Worm (Caenorhabditis elegans) whole organism, L4 larva: ENCODE results near the gene gly-13.

Experiments used
- F44E2.7 ChIP-seq: fragments of 200-800 bp; sonication (Bioruptor generic); IDR thresholded peaks from 2 replicates; pipeline ENCODE4 v2.1.2; 2022; ENCODE audit warnings: missing genetic modification characterization, missing compliant biosample characterization
- T26A8.4 ChIP-seq: fragments of 200-800 bp; sonication (Bioruptor generic); IDR thresholded peaks from 2 replicates; pipeline ENCODE4 v1.3.6; 2022; ENCODE audit warnings: missing genetic modification characterization, missing compliant biosample characterization
- Y48G9A.11 ChIP-seq: fragments of 200-800 bp; sonication (Bioruptor generic); IDR thresholded peaks from 2 replicates; pipeline ENCODE4 v1.3.6; 2022; ENCODE audit warnings: missing genetic modification reagents, missing genetic modification characterization, missing compliant biosample characterization
- Y5F2A.4 ChIP-seq: fragments of 200-800 bp; sonication (Bioruptor generic); optimal IDR thresholded peaks from 2 replicates; lab custom pipeline; 2018; ENCODE audit warnings: mild to moderate bottlenecking, missing genetic modification characterization, missing compliant biosample characterization
- ZK337.2 ChIP-seq: fragments of 200-800 bp; sonication (Bioruptor generic); IDR thresholded peaks from 2 replicates; pipeline ENCODE4 v1.3.6; 2022; ENCODE audit warnings: missing genetic modification reagents, missing genetic modification characterization, missing compliant biosample characterization
- arid-1 ChIP-seq: fragments of 200-800 bp; sonication (Bioruptor generic); conservative IDR thresholded peaks from 2 replicates; pipeline ENCODE4 v1.3.6; 2022; ENCODE audit warnings: missing genetic modification reagents, missing genetic modification characterization, missing compliant biosample characterization
- ceh-28 ChIP-seq: fragments of 150-350 bp; optimal IDR thresholded peaks from 2 replicates; lab custom pipeline; 2014; ENCODE audit warnings: missing biosample characterization, missing genetic modification reagents, missing genetic modification characterization
- ceh-32 ChIP-seq: sonication (generic microtip); optimal IDR thresholded peaks from 2 replicates; lab custom pipeline; 2016; ENCODE audit warnings: mild to moderate bottlenecking, missing genetic modification characterization, missing compliant biosample characterization; ENCODE audit not compliant: poor library complexity
- cey-2 ChIP-seq: sonication (generic microtip); optimal IDR thresholded peaks from 3 replicates; lab custom pipeline; 2017; ENCODE audit warnings: missing genetic modification characterization, mild to moderate bottlenecking, missing compliant biosample characterization, antibody characterized with exemption, borderline replicate concordance; ENCODE audit not compliant: insufficient read depth
- daf-16 ChIP-seq, 3 experiments: sonication (generic microtip); optimal IDR thresholded peaks; 2 replicates each; lab custom pipeline; 2016 to 2017; ENCODE audit warnings: missing genetic modification characterization in 3 of 3, missing genetic modification reagents in 3 of 3, mild to moderate bottlenecking in 2 of 3, missing compliant biosample characterization in 2 of 3, missing biosample characterization in 1 of 3, moderate library complexity in 1 of 3
- daf-19 ChIP-seq: fragments of 200-800 bp; sonication (Bioruptor generic); conservative IDR thresholded peaks from 2 replicates; pipeline ENCODE4 v1.3.6; 2022; ENCODE audit warnings: missing genetic modification characterization, missing compliant biosample characterization
- dmd-8 ChIP-seq: fragments of 200-800 bp; sonication (Bioruptor generic); IDR thresholded peaks from 2 replicates; pipeline ENCODE4 v1.3.6; 2022; ENCODE audit warnings: missing genetic modification characterization, missing compliant biosample characterization
- dve-1 ChIP-seq: sonication (generic microtip); optimal IDR thresholded peaks from 2 replicates; lab custom pipeline; 2017; ENCODE audit warnings: antibody characterized with exemption, mild to moderate bottlenecking, missing genetic modification characterization, missing compliant biosample characterization; ENCODE audit not compliant: insufficient read depth
- fos-1 ChIP-seq: fragments of 150-350 bp; optimal IDR thresholded peaks from 2 replicates; lab custom pipeline; 2014; ENCODE audit warnings: missing biosample characterization, missing genetic modification characterization
- lim-7 ChIP-seq: fragments of 200-800 bp; sonication (Bioruptor generic); IDR thresholded peaks from 2 replicates; pipeline ENCODE4 v1.3.6; 2022; ENCODE audit warnings: missing genetic modification characterization, missing compliant biosample characterization
- lin-29 ChIP-seq: fragments of 200-800 bp; sonication (Bioruptor generic); IDR thresholded peaks from 2 replicates; pipeline ENCODE4 v1.3.6; 2022; ENCODE audit warnings: missing genetic modification reagents, missing genetic modification characterization, missing compliant biosample characterization
- madf-9 ChIP-seq: fragments of 200-800 bp; sonication (Bioruptor generic); conservative IDR thresholded peaks from 2 replicates; pipeline ENCODE4 v1.3.6; 2022; ENCODE audit warnings: missing genetic modification reagents, missing genetic modification characterization, missing compliant biosample characterization
- mdt-29 ChIP-seq: fragments of 200-800 bp; sonication (Bioruptor generic); IDR thresholded peaks from 2 replicates; pipeline ENCODE4 v1.3.6; 2022; ENCODE audit warnings: missing genetic modification reagents, missing genetic modification characterization, missing compliant biosample characterization
- mep-1 ChIP-seq: fragments of 150-350 bp; sonication (generic microtip); optimal IDR thresholded peaks from 3 replicates; lab custom pipeline; 2014; ENCODE audit warnings: missing biosample characterization, missing genetic modification characterization
- mes-2 ChIP-seq: sonication (generic microtip); optimal IDR thresholded peaks from 2 replicates; lab custom pipeline; 2016; ENCODE audit warnings: missing genotype, mild to moderate bottlenecking, missing genetic modification characterization, missing compliant biosample characterization; ENCODE audit not compliant: poor library complexity, severe bottlenecking
- mxl-2 ChIP-seq: fragments of 200-800 bp; sonication (Bioruptor generic); conservative IDR thresholded peaks from 2 replicates; pipeline ENCODE4 v1.3.6; 2022; ENCODE audit warnings: missing genetic modification reagents, missing genetic modification characterization, missing compliant biosample characterization
- mxl-3 ChIP-seq: fragments of 200-800 bp; sonication (Bioruptor generic); optimal IDR thresholded peaks from 2 replicates; lab custom pipeline; 2018; ENCODE audit warnings: mild to moderate bottlenecking, missing genetic modification characterization, missing compliant biosample characterization
- nhr-102 ChIP-seq: sonication (generic microtip); optimal IDR thresholded peaks from 2 replicates; lab custom pipeline; 2016; ENCODE audit warnings: mild to moderate bottlenecking, missing genetic modification characterization, moderate library complexity, missing compliant biosample characterization
- nhr-42 ChIP-seq: fragments of 200-800 bp; sonication (Bioruptor generic); IDR thresholded peaks from 2 replicates; pipeline ENCODE4 v1.3.6; 2022; ENCODE audit warnings: missing genetic modification characterization, missing compliant biosample characterization
- pha-4 ChIP-seq, 2 experiments: fragments of 150-350 bp in 1 of 2; fragments of 200-800 bp in 1 of 2; sonication (Bioruptor generic) in 1 of 2; IDR thresholded peaks in 1 of 2; optimal IDR thresholded peaks in 1 of 2; 2 replicates each; pipeline versions ENCODE4 v1.3.6 to Lab custom; 2014 to 2022; ENCODE audit warnings: missing genetic modification characterization in 2 of 2, missing genetic modification reagents in 2 of 2, missing biosample characterization in 1 of 2, missing compliant biosample characterization in 1 of 2
- php-3 ChIP-seq: fragments of 200-800 bp; sonication (Bioruptor generic); IDR thresholded peaks from 2 replicates; pipeline ENCODE4 v1.3.6; 2022; ENCODE audit warnings: missing genetic modification reagents, missing genetic modification characterization, missing compliant biosample characterization
- saeg-2 ChIP-seq: fragments of 200-800 bp; sonication (Bioruptor generic); IDR thresholded peaks from 2 replicates; pipeline ENCODE4 v1.3.6; 2022; ENCODE audit warnings: missing genetic modification reagents, missing genetic modification characterization, missing compliant biosample characterization
- snpc-1.2 ChIP-seq: fragments of 200-800 bp; sonication (Bioruptor generic); IDR thresholded peaks from 2 replicates; pipeline ENCODE4 v1.3.6; 2022; ENCODE audit warnings: missing genetic modification reagents, missing genetic modification characterization, missing compliant biosample characterization
- tag-97 ChIP-seq: fragments of 200-800 bp; sonication (Bioruptor generic); IDR thresholded peaks from 2 replicates; pipeline ENCODE4 v1.3.6; 2022; ENCODE audit warnings: missing genetic modification characterization, missing compliant biosample characterization
- unc-130 ChIP-seq: sonication (generic microtip); optimal IDR thresholded peaks from 2 replicates; lab custom pipeline; 2016; ENCODE audit warnings: missing genetic modification reagents, missing genetic modification characterization, missing compliant biosample characterization
- zfp-3 ChIP-seq: fragments of 200-800 bp; sonication (Bioruptor generic); conservative IDR thresholded peaks from 2 replicates; pipeline ENCODE4 v1.3.6; 2022; ENCODE audit warnings: missing genetic modification reagents, missing genetic modification characterization, missing compliant biosample characterization
- ztf-7 ChIP-seq: fragments of 150-350 bp; optimal IDR thresholded peaks from 2 replicates; lab custom pipeline; 2014; ENCODE audit warnings: missing biosample characterization, missing genetic modification characterization

The gly-13 gene

ce11 chrX:9264636-9265035 lies 31.8 kb downstream of the gly-13 start (continued):
- TF ChIP-seq F44E2.7 (GFP tag; lab: Robert Waterston, UW) (no peak), nhr-42 (GFP tag; lab: Robert Waterston, UW) (no peak), mxl-3 (GFP tag; lab: Kevin White, UChicago) (no peak)
- TF ChIP-seq, all 104 proteins: peak for 36

- TF ChIP-seq pha-4 (GFP tag; IDR thresholded peaks at IDR 0.05; lab: Robert Waterston, UW): no peak
- no peak for TF ChIP-seq pha-4 (tag; optimal IDR thresholded peaks at IDR 0.05; lab: Kevin White, UChicago)
- TF ChIP-seq T26A8.4: no peak
- no peak for TF ChIP-seq mxl-2
- TF ChIP-seq ceh-28 (tag; lab: Kevin White, UChicago): no peak
- TF ChIP-seq lim-7: 0 out of 2 replicates have a peak, but pooled peaks have one; percentile 12
These were observed 32.2 kb downstream of the gly-13 start, which contains the start of gene F18G5.6 for ce11 chrX:9264231-9264630. Gene F18G5.6, minus strand, starts transcription at chrX:9264331.

ce11 chrX:9261626-9262189 lies 34.7 kb downstream of the gly-13 start:
- TF ChIP-seq snpc-1.2 (GFP tag; lab: Robert Waterston, UW) (0 out of 2 replicates have a peak, but pooled peaks have one; percentile 17), php-3 (GFP tag; lab: Robert Waterston, UW) (peak; percentile 41; the same call in 1 of the 2 replicates), mxl-3 (GFP tag; lab: Kevin White, UChicago) (no peak), dve-1 (tag; lab: Kevin White, UChicago) (peak; percentile 54), Y48G9A.11 (GFP tag; lab: Robert Waterston, UW) (no peak), Y5F2A.4 (GFP tag; lab: Kevin White, UChicago) (no peak), zfp-3 (GFP tag; lab: Robert Waterston, UW) (peak; percentile 60; the same call in 1 of the 2 replicates), nhr-102 (tag; lab: Kevin White, UChicago) (peak; percentile 47), tag-97 (GFP tag; lab: Robert Waterston, UW) (no peak)
- TF ChIP-seq, all 104 proteins: peak for 5

ce11 chrX:9259552-9259951 lies 36.9 kb downstream of the gly-13 start, which contains the start of gene F18G5.1:
Gene F18G5.1, plus strand, starts transcription at chrX:9259852.
- TF ChIP-seq saeg-2 (GFP tag; lab: Robert Waterston, UW) (no peak), fos-1 (tag; lab: Kevin White, UChicago) (no peak), ztf-7 (tag; lab: Kevin White, UChicago) (no peak), mxl-3 (GFP tag; lab: Kevin White, UChicago) (no peak), zfp-3 (GFP tag; lab: Robert Waterston, UW) (no peak), dmd-8 (GFP tag; lab: Robert Waterston, UW) (no peak), madf-9 (GFP tag; lab: Robert Waterston, UW) (no peak), daf-16 (GFP tag; optimal IDR thresholded peaks at IDR 0.05; lab: Kevin White, UChicago) (no peak), daf-16 (tag; optimal IDR thresholded peaks at IDR 0.05; lab: Kevin White, UChicago) (no peak), arid-1 (GFP tag; lab: Robert Waterston, UW) (no peak), mdt-29 (GFP tag; lab: Robert Waterston, UW) (no peak), F44E2.7 (GFP tag; lab: Robert Waterston, UW) (no peak), cey-2 (no peak), daf-19 (GFP tag; lab: Robert Waterston, UW) (no peak), lin-29 (GFP tag; lab: Robert Waterston, UW) (no peak), unc-130 (GFP tag; lab: Kevin White, UChicago) (no peak), mes-2 (tag; lab: Kevin White, UChicago) (no peak), mep-1 (no peak), ZK337.2 (GFP tag; lab: Robert Waterston, UW) (no peak), ceh-32 (no peak)
- TF ChIP-seq, all 104 proteins: peak for 0
